Worm (Caenorhabditis elegans) whole organism, L1 larva: ENCODE results near the gene rab-37.

ENCODE experiments used
- alr-1 ChIP-seq: fragments of 200-800 bp; sonication (Bioruptor generic); optimal IDR thresholded peaks from 2 replicates; lab custom pipeline; 2018; ENCODE audit warnings: borderline replicate concordance, mild to moderate bottlenecking, missing genetic modification characterization, missing compliant biosample characterization
- ama-1 ChIP-seq: fragments of 150-350 bp; optimal IDR thresholded peaks from 2 replicates; lab custom pipeline; 2014
- ceh-88 ChIP-seq: fragments of 200-800 bp; sonication (Bioruptor generic); IDR thresholded peaks from 2 replicates; pipeline ENCODE4 v1.3.6; 2022; ENCODE audit warnings: missing genetic modification characterization, missing compliant biosample characterization
- lsy-2 ChIP-seq, 2 experiments: fragments of 150-350 bp; optimal IDR thresholded peaks; 2 replicates each; lab custom pipeline; 2014; ENCODE audit warnings: missing biosample characterization in 2 of 2, missing genetic modification characterization in 2 of 2
- mdl-1 ChIP-seq, 2 experiments: fragments of 150-350 bp; optimal IDR thresholded peaks; 2 replicates each; lab custom pipeline; 2014 to 2017; ENCODE audit warnings: missing biosample characterization in 2 of 2, missing genetic modification characterization in 2 of 2, inconsistent platforms in 1 of 2
- nhr-76 ChIP-seq: sonication (generic microtip); optimal IDR thresholded peaks from 2 replicates; lab custom pipeline; 2017; ENCODE audit warnings: missing biosample characterization, missing genetic modification characterization
- xbp-1 ChIP-seq: sonication (generic microtip); optimal IDR thresholded peaks from 2 replicates; lab custom pipeline; 2016; ENCODE audit warnings: missing genetic modification characterization, missing compliant biosample characterization
- ztf-11 ChIP-seq, 2 experiments: sonication (generic microtip); optimal IDR thresholded peaks; 2 replicates each; lab custom pipeline; 2016 to 2017; ENCODE audit warnings: missing genetic modification characterization in 2 of 2, missing biosample characterization in 1 of 2, missing compliant biosample characterization in 1 of 2

ce11 chrX:4190537-4191144, 45.0 kb downstream of the rab-37 start, which contains the start of gene vha-12:
- TF ChIP-seq xbp-1 (peak; percentile 94), mdl-1 (tag; optimal IDR thresholded peaks at IDR 0.05; lab: Kevin White, UChicago) (peak in 1 of 2 experiments; percentile 89), alr-1 (tag; lab: Kevin White, UChicago) (no peak), ceh-88 (GFP tag; lab: Robert Waterston, UW) (peak; percentile 51; the same call in 1 of the 2 replicates), lsy-2 (tag; optimal IDR thresholded peaks at IDR 0.05; lab: Kevin White, UChicago) (peak; percentile 87 to 90), ama-1 (lab: Kevin White, UChicago) (peak; percentile 44), ztf-11 (tag; optimal IDR thresholded peaks at IDR 0.05; lab: Kevin White, UChicago) (peak in 1 of 2 experiments; percentile 70), nhr-76 (tag; lab: Kevin White, UChicago) (no peak)
